Worm (Caenorhabditis elegans) whole organism, L4/young adult: Measurements from ENCODE around the gene nhr-56.

Source experiments
- W03F9.2 ChIP-seq: fragments of 150-350 bp; optimal IDR thresholded peaks from 2 replicates; lab custom pipeline; 2014; ENCODE audit warnings: missing biosample characterization, missing genetic modification characterization
- dao-5 ChIP-seq: sonication (generic microtip); optimal IDR thresholded peaks from 2 replicates; lab custom pipeline; 2016; ENCODE audit warnings: missing genotype, missing genetic modification characterization, moderate library complexity, missing compliant biosample characterization
- him-1 ChIP-seq: sonication (generic microtip); optimal IDR thresholded peaks from 2 replicates; lab custom pipeline; 2016; ENCODE audit warnings: missing genotype, missing genetic modification reagents, missing genetic modification characterization, missing compliant biosample characterization

ce11 chrV:2190383-2190782, 28.4 kb upstream of the nhr-56 start:
- TF ChIP-seq W03F9.2 (tag; lab: Kevin White, UChicago) (no peak), dao-5 (tag; lab: Kevin White, UChicago) (no peak), him-1 (no peak)
